Fruit fly (Drosophila melanogaster) whole organism: Measurements from ENCODE around the gene tko.

Source experiments
- CG8478 ChIP-seq: fragments of >200 bp; optimal IDR thresholded peaks from 2 replicates; lab custom pipeline; 2018; ENCODE audit warnings: inconsistent platforms
- Dll ChIP-seq: fragments of >200 bp; optimal IDR thresholded peaks from 2 replicates; lab custom pipeline; 2017
- EcR ChIP-seq, 2 experiments: fragments of >200 bp; optimal IDR thresholded peaks; 2 replicates each; lab custom pipeline; 2017; ENCODE audit warnings: missing biosample characterization in 2 of 2, missing genetic modification characterization in 2 of 2, missing genetic modification reagents in 2 of 2
- pan ChIP-seq: fragments of >200 bp; optimal IDR thresholded peaks from 2 replicates; lab custom pipeline; 2017
- psq ChIP-seq: fragments of >200 bp; optimal IDR thresholded peaks from 2 replicates; lab custom pipeline; 2017
- usp ChIP-seq: fragments of >200 bp; optimal IDR thresholded peaks from 2 replicates; lab custom pipeline; 2017; ENCODE audit warnings: missing biosample characterization, missing genetic modification characterization, mixed read lengths

dm6 chrX:2455337-2456246, 11.8 kb upstream of the tko start:
- TF ChIP-seq CG8478 (no peak), EcR (GFP tag; optimal IDR thresholded peaks at IDR 0.05; lab: Kevin White, UChicago) (peak in 1 of 2 experiments; percentile 58), pan (lab: Kevin White, UChicago) (no peak), usp (no peak), Dll (lab: Kevin White, UChicago) (no peak), psq (lab: Kevin White, UChicago) (no peak)
